Worm (Caenorhabditis elegans): ENCODE data around the gene B0365.9.

Gene B0365.9

ce11 chrV:13129895-13130294, 3.5 kb downstream of the B0365.9 start, which contains the start of gene eat-6:
TSS of gene eat-6 (minus strand) at chrV:13129995.
- no peak for TF ChIP-seq klf-2 (GFP tag; conservative IDR thresholded peaks at IDR 0.05)
- TF ChIP-seq ztf-23 (GFP tag; IDR thresholded peaks at IDR 0.05), result no peak
- TF ChIP-seq med-1 (GFP tag; optimal IDR thresholded peaks at IDR 0.05; ENCODE audit: insufficient read depth), result no peak
- no peak for TF ChIP-seq cog-1 (tag; optimal IDR thresholded peaks at IDR 0.05)
- no peak for TF ChIP-seq flt-1 (GFP tag; IDR thresholded peaks at IDR 0.05)
- TF ChIP-seq ref-1 (GFP tag; conservative IDR thresholded peaks at IDR 0.05), result no peak
- no peak for TF ChIP-seq T22C8.4 (GFP tag; IDR thresholded peaks at IDR 0.05)
- no peak for TF ChIP-seq tab-1 (GFP tag; IDR thresholded peaks at IDR 0.05)

- no peak for TF ChIP-seq klf-2 (GFP tag; conservative IDR thresholded peaks at IDR 0.05)
- TF ChIP-seq ref-1 (GFP tag; conservative IDR thresholded peaks at IDR 0.05), result no peak
- no peak for TF ChIP-seq ztf-23 (GFP tag; IDR thresholded peaks at IDR 0.05)
- TF ChIP-seq tab-1 (GFP tag; IDR thresholded peaks at IDR 0.05), result no peak
- no peak for TF ChIP-seq flt-1 (GFP tag; IDR thresholded peaks at IDR 0.05)
- no peak for TF ChIP-seq T22C8.4 (GFP tag; IDR thresholded peaks at IDR 0.05)
- no peak for TF ChIP-seq med-1 (GFP tag; optimal IDR thresholded peaks at IDR 0.05; ENCODE audit: insufficient read depth)
- no peak for TF ChIP-seq cog-1 (tag; optimal IDR thresholded peaks at IDR 0.05)
- TF ChIP-seq ztf-29 (GFP tag; IDR thresholded peaks at IDR 0.05), result no peak
Measured at ce11 chrV:13121266-13121665, 12.1 kb downstream of the B0365.9 start.

ce11 chrV:13120097-13120496, 13.3 kb downstream of the B0365.9 start, which contains the start of gene max-1:
TSS of gene max-1 (minus strand) at chrV:13120220.
- no peak for TF ChIP-seq T22C8.4 (GFP tag; IDR thresholded peaks at IDR 0.05)
- no peak for TF ChIP-seq klf-2 (GFP tag; conservative IDR thresholded peaks at IDR 0.05)
- no peak for TF ChIP-seq ztf-23 (GFP tag; IDR thresholded peaks at IDR 0.05)
- TF ChIP-seq ref-1 (GFP tag; conservative IDR thresholded peaks at IDR 0.05), result no peak
- TF ChIP-seq med-1 (GFP tag; optimal IDR thresholded peaks at IDR 0.05; ENCODE audit: insufficient read depth), result no peak
- no peak for TF ChIP-seq cog-1 (tag; optimal IDR thresholded peaks at IDR 0.05)
- no peak for TF ChIP-seq ztf-29 (GFP tag; IDR thresholded peaks at IDR 0.05)
- TF ChIP-seq tab-1 (GFP tag; IDR thresholded peaks at IDR 0.05), result no peak
- no peak for TF ChIP-seq flt-1 (GFP tag; IDR thresholded peaks at IDR 0.05)

- no peak for TF ChIP-seq cog-1 (tag; optimal IDR thresholded peaks at IDR 0.05)
- no peak for TF ChIP-seq med-1 (GFP tag; optimal IDR thresholded peaks at IDR 0.05; ENCODE audit: insufficient read depth)
- no peak for TF ChIP-seq ref-1 (GFP tag; conservative IDR thresholded peaks at IDR 0.05)
- no peak for TF ChIP-seq klf-2 (GFP tag; conservative IDR thresholded peaks at IDR 0.05)
- TF ChIP-seq T22C8.4 (GFP tag; IDR thresholded peaks at IDR 0.05), result no peak
- TF ChIP-seq tab-1 (GFP tag; IDR thresholded peaks at IDR 0.05), result no peak
- TF ChIP-seq ztf-29 (GFP tag; IDR thresholded peaks at IDR 0.05), result no peak
- no peak for TF ChIP-seq ztf-23 (GFP tag; IDR thresholded peaks at IDR 0.05)
- TF ChIP-seq flt-1 (GFP tag; IDR thresholded peaks at IDR 0.05), result no peak
Measured at ce11 chrV:13116114-13116603, 17.2 kb downstream of the B0365.9 start, which contains the start of gene acly-2. TSS of gene acly-2 (plus strand) at chrV:13116488.

DNA sequence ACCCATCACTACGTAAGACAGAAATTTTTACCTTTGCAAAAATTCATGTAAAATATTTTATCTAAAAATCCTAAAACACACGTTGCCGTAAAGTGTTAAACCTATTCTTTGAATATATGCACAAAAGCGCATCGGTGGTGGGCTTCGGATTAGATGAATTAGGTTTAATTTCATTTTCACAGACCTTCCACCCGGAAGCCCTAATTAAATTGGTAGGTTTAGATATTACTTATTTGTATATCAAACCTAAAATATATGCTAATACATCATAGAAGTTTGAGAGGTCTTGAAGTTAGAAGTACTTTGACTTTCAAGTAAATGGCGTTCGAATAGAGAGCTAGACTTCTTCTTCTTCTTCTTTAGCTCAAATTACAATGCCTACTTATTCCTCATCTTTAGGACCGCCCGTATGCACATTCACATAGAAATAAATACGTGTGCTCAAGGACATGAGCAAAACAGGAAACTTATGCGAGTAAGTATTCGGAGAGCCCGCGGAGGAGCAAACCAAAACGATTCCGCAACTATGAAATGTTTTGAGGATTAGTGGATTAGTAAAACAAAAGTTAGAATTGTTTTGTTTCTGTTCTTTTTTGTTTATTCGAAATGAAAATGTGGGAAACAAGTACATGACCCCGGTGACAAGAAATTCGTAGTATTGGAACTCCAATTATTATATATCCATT, 18.7 kb downstream of the B0365.9 start:
- TF ChIP-seq ztf-29 (GFP tag; IDR thresholded peaks at IDR 0.05) (no peak), tab-1 (GFP tag; IDR thresholded peaks at IDR 0.05) (no peak), klf-2 (GFP tag; conservative IDR thresholded peaks at IDR 0.05) (no peak), T22C8.4 (GFP tag; IDR thresholded peaks at IDR 0.05) (no peak), ref-1 (GFP tag; conservative IDR thresholded peaks at IDR 0.05) (no peak), ztf-23 (GFP tag; IDR thresholded peaks at IDR 0.05) (no peak), cog-1 (tag; optimal IDR thresholded peaks at IDR 0.05) (no peak), flt-1 (GFP tag; IDR thresholded peaks at IDR 0.05) (no peak), med-1 (GFP tag; optimal IDR thresholded peaks at IDR 0.05; ENCODE audit: insufficient read depth) (no peak)

ce11 chrV:13112937-13113497, 20.3 kb downstream of the B0365.9 start:
- no peak for TF ChIP-seq flt-1 (GFP tag; IDR thresholded peaks at IDR 0.05)
- TF ChIP-seq ztf-23 (GFP tag; IDR thresholded peaks at IDR 0.05), result no peak
- no peak for TF ChIP-seq T22C8.4 (GFP tag; IDR thresholded peaks at IDR 0.05)
- TF ChIP-seq tab-1 (GFP tag; IDR thresholded peaks at IDR 0.05), result no peak
- no peak for TF ChIP-seq ztf-29 (GFP tag; IDR thresholded peaks at IDR 0.05)
- no peak for TF ChIP-seq cog-1 (tag; optimal IDR thresholded peaks at IDR 0.05)
- no peak for TF ChIP-seq klf-2 (GFP tag; conservative IDR thresholded peaks at IDR 0.05)
- no peak for TF ChIP-seq ref-1 (GFP tag; conservative IDR thresholded peaks at IDR 0.05)
- TF ChIP-seq med-1 (GFP tag; optimal IDR thresholded peaks at IDR 0.05; ENCODE audit: insufficient read depth), result no peak

ce11 chrV:13111599-13112191, 21.7 kb downstream of the B0365.9 start:
- TF ChIP-seq cog-1 (tag; optimal IDR thresholded peaks at IDR 0.05) (no peak), klf-2 (GFP tag; conservative IDR thresholded peaks at IDR 0.05) (no peak)

ce11 chrV:13105840-13106429, 27.4 kb downstream of the B0365.9 start:
- no peak for TF ChIP-seq flt-1 (GFP tag; IDR thresholded peaks at IDR 0.05)
- no peak for TF ChIP-seq T22C8.4 (GFP tag; IDR thresholded peaks at IDR 0.05)
- TF ChIP-seq ztf-29 (GFP tag; IDR thresholded peaks at IDR 0.05), result no peak
- no peak for TF ChIP-seq med-1 (GFP tag; optimal IDR thresholded peaks at IDR 0.05; ENCODE audit: insufficient read depth)
- no peak for TF ChIP-seq tab-1 (GFP tag; IDR thresholded peaks at IDR 0.05)
- no peak for TF ChIP-seq ztf-23 (GFP tag; IDR thresholded peaks at IDR 0.05)
- TF ChIP-seq cog-1 (tag; optimal IDR thresholded peaks at IDR 0.05), result no peak
- no peak for TF ChIP-seq klf-2 (GFP tag; conservative IDR thresholded peaks at IDR 0.05)
- TF ChIP-seq ref-1 (GFP tag; conservative IDR thresholded peaks at IDR 0.05), result no peak

- TF ChIP-seq T22C8.4 (GFP tag; IDR thresholded peaks at IDR 0.05) (no peak), cog-1 (tag; optimal IDR thresholded peaks at IDR 0.05) (no peak), ref-1 (GFP tag; conservative IDR thresholded peaks at IDR 0.05) (no peak), klf-2 (GFP tag; conservative IDR thresholded peaks at IDR 0.05) (no peak), ztf-29 (GFP tag; IDR thresholded peaks at IDR 0.05) (no peak), flt-1 (GFP tag; IDR thresholded peaks at IDR 0.05) (no peak), ztf-23 (GFP tag; IDR thresholded peaks at IDR 0.05) (no peak), tab-1 (GFP tag; IDR thresholded peaks at IDR 0.05) (no peak), med-1 (GFP tag; optimal IDR thresholded peaks at IDR 0.05; ENCODE audit: insufficient read depth) (no peak)
Measured at ce11 chrV:13095654-13096053, 37.7 kb downstream of the B0365.9 start, which contains the start of gene C34B4.5. TSS of gene C34B4.5 (plus strand) at chrV:13095954.

Data from whole organism, midembryonic.